Worm (Caenorhabditis elegans): ENCODE results near the gene F35A5.1.

Gene F35A5.1

DNA sequence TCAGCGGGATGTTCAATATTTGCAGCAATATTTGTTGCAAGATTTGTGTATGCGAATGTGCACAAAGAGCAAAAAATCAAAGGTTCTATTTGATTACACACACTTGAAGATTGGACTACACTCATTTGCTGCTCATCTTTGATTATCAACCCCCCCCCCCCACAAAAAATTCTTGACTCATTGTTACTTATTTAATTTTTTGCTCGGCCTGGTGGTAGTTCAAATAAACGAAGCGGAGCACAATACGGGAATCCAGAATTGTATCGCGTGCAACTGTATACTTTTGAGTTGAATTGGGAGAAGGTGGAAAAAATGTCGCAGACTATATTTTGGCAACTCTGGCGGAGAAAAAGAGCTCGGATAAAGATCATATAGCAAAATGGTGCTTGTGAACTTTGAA lies 11.6 kb upstream of the F35A5.1 start, which contains the start of gene F35A5.5:
TSS of gene F35A5.5 (minus strand) at position 101 of the 400 bp plus-strand sequence.
- TF ChIP-seq ztf-23 (GFP tag; IDR thresholded peaks at IDR 0.05) (no peak), klf-2 (GFP tag; conservative IDR thresholded peaks at IDR 0.05) (no peak), tab-1 (GFP tag; IDR thresholded peaks at IDR 0.05) (no peak), ztf-29 (GFP tag; IDR thresholded peaks at IDR 0.05) (no peak)

DNA sequence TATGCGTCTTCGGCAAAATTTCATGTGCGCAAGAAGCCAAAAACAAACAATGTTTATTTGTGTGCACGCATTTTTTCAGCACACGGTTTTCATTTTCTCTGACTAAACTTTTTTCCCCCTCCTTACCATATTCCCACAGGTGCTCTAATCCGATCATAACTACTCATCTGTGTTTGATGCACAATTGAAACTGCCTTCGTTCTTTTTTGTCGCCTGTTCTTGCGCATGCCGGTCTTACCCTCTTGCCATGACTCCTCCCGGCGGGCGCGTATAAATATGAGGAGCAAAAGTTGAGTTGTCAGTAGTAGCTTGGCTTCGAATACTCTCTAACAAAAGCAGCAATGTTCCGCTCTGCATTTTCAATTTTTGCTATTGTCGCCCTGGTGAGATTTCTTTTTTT lies 9.4 kb upstream of the F35A5.1 start, which contains the start of gene abu-10:
TSS of gene abu-10 (plus strand) at position 301 of the 400 bp plus-strand sequence.
- no peak for TF ChIP-seq T22C8.4 (GFP tag; IDR thresholded peaks at IDR 0.05)
- TF ChIP-seq klf-2 (GFP tag; conservative IDR thresholded peaks at IDR 0.05) = no peak

DNA sequence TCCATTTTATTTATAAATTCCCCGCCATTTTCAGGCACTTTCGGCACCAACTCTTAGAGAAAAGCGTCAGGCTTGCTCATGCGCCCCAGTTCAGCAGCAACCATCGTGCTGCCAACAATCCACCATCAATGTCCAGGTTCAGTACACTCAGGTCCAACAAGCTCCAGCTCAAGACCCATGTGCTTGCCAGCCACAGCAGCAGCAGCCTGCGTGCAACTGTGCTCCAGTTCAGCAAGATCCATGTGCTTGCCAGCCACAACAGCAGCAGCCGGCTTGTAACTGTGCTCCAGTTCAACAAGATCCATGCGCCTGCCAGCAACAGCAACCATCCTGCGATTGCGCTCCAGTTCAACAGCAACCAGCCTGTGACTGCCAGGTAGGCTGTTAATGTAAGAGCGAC lies 9.0 kb upstream of the F35A5.1 start:
- TF ChIP-seq klf-2 (GFP tag; conservative IDR thresholded peaks at IDR 0.05) (no peak), ztf-23 (GFP tag; IDR thresholded peaks at IDR 0.05) (no peak), ref-1 (GFP tag; conservative IDR thresholded peaks at IDR 0.05) (no peak), med-1 (GFP tag; optimal IDR thresholded peaks at IDR 0.05; ENCODE audit: insufficient read depth) (no peak), T22C8.4 (GFP tag; IDR thresholded peaks at IDR 0.05) (no peak)

DNA sequence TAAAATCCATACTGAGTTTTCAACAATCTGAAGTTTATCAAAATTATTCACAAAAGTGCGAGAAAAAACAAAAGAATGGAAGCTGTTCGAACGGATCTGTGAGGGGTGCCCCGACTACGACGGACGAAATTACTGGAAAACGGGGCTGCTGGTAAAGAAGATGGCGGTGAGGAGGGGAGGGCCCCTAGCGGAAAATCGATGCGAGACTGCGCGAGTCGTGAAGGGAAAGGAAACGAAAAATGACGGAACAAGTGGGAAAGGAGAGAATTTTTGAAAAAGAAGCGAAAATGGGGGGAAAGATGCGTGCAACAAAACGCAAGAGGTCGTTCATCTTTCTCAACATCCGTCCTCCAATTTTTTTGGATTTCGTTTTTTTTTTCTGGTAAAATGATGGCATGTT lies 4.5 kb upstream of the F35A5.1 start:
- TF ChIP-seq flt-1 (GFP tag; IDR thresholded peaks at IDR 0.05) (no peak), T22C8.4 (GFP tag; IDR thresholded peaks at IDR 0.05) (peak; percentile 48), ztf-23 (GFP tag; IDR thresholded peaks at IDR 0.05) (no peak), ref-1 (GFP tag; conservative IDR thresholded peaks at IDR 0.05) (no peak)

DNA sequence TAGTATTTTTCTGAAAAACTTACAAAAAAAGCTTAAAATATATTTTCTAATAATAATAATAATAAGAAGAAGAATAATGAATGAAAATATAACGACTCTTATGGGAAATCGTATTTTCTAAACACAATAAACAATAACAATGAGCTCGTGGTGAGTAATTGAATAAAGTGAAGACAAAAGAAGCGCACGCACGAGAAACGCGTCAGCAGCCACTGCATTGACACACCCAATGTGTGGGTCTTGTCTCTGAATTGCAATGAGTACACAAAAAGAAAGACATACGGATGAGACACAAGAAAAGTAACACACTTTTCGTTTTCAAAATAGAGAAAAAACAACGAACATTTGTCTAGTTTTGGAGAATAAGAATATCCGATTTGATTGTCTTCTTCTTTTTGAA lies 4.0 kb upstream of the F35A5.1 start, which contains the start of gene F35A5.8:
TSS of gene F35A5.8 (minus strand) at position 151 of the 400 bp plus-strand sequence.
- no peak for TF ChIP-seq T22C8.4 (GFP tag; IDR thresholded peaks at IDR 0.05)
- TF ChIP-seq klf-2 (GFP tag; conservative IDR thresholded peaks at IDR 0.05) = no peak
- peak; percentile 43 for TF ChIP-seq cog-1 (tag; optimal IDR thresholded peaks at IDR 0.05)
- TF ChIP-seq med-1 (GFP tag; optimal IDR thresholded peaks at IDR 0.05; ENCODE audit: insufficient read depth) = no peak
- 0 out of 2 replicates have a peak, but pooled peaks have one; percentile 49 for TF ChIP-seq ztf-23 (GFP tag; IDR thresholded peaks at IDR 0.05)
- peak; percentile 71 for TF ChIP-seq flt-1 (GFP tag; IDR thresholded peaks at IDR 0.05)
- TF ChIP-seq ztf-29 (GFP tag; IDR thresholded peaks at IDR 0.05) = no peak
- no peak for TF ChIP-seq tab-1 (GFP tag; IDR thresholded peaks at IDR 0.05)
- TF ChIP-seq ref-1 (GFP tag; conservative IDR thresholded peaks at IDR 0.05) = no peak

DNA sequence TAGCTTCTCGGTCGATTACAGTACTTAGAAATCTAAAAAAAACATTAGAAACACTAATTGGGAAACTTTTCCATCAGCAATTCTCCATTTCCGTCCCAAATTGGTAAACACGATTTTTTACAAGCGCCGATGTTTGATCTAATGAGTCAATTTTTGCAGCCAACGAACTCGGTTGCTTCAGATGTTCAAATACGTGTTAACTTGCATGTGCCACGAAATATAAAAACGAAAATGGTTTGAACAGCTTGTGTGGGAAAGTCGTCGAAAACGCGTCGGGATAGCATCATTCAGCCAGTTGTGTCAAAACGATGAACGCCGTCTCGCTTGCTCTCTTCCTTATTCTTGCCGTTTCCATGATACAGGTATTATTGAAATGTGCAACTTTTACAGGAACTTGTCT lies 2.4 kb upstream of the F35A5.1 start, which contains the start of gene F35A5.2:
TSS of gene F35A5.2 (plus strand) at position 301 of the 400 bp plus-strand sequence.
- TF ChIP-seq ztf-29 (GFP tag; IDR thresholded peaks at IDR 0.05) = no peak

DNA sequence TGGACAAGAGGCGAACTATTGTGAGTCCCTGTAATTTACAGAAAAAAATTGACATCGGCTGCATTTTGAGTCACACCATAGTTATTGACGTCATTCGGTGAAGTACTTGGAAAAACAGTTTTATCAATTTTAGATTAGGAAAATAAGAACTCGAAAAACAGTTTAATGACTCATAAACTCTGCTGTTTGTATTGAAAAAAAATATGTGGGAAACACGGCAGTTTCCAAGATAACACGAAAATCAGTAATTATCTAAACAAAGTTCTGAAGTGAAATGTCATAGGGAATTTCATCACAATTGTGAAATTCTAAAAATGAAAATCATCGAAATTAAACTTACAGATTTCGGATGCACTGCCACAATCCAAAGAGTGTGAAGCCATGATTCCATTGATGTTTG lies 7.6 kb downstream of the F35A5.1 start:
- TF ChIP-seq klf-2 (GFP tag; conservative IDR thresholded peaks at IDR 0.05) = no peak
- no peak for TF ChIP-seq cog-1 (tag; optimal IDR thresholded peaks at IDR 0.05)
- TF ChIP-seq tab-1 (GFP tag; IDR thresholded peaks at IDR 0.05) = no peak
- TF ChIP-seq ref-1 (GFP tag; conservative IDR thresholded peaks at IDR 0.05) = no peak
- TF ChIP-seq T22C8.4 (GFP tag; IDR thresholded peaks at IDR 0.05) = no peak
- no peak for TF ChIP-seq flt-1 (GFP tag; IDR thresholded peaks at IDR 0.05)
- no peak for TF ChIP-seq ztf-23 (GFP tag; IDR thresholded peaks at IDR 0.05)
- TF ChIP-seq ztf-29 (GFP tag; IDR thresholded peaks at IDR 0.05) = no peak
- no peak for TF ChIP-seq med-1 (GFP tag; optimal IDR thresholded peaks at IDR 0.05; ENCODE audit: insufficient read depth)

DNA sequence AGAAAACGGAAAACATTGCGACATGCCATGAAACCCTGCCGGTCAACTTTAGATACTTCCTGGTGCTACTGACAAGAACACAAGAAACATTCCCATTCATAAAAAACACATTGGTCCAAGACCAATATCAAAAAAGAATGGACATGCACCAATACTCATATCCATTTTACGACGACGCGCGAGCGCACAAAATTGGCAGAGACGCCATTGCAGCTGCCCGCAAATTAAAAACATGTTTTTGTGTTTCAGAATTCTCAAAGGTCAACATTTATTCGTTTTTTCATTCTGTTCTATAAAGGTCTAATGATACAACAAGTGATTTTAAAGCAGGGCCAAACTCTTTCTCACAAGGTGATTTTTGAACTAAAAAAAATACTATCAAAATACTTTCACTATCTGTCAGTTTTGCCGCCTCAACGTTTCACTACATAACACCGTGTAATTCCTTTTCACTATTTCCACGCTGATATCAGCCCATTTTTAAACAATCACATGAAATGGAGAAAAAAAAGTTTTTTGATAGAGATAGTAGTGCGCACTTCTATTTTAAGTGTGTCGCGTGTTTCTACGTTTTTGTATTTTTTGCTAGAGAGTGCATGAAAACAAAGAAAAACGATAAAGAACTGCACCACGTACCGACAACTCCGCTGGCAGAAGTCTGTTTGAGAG lies 11.7 kb downstream of the F35A5.1 start:
- TF ChIP-seq klf-2 (GFP tag; conservative IDR thresholded peaks at IDR 0.05) (no peak), cog-1 (tag; optimal IDR thresholded peaks at IDR 0.05) (no peak), ref-1 (GFP tag; conservative IDR thresholded peaks at IDR 0.05) (no peak), flt-1 (GFP tag; IDR thresholded peaks at IDR 0.05) (no peak), med-1 (GFP tag; optimal IDR thresholded peaks at IDR 0.05; ENCODE audit: insufficient read depth) (no peak)

DNA sequence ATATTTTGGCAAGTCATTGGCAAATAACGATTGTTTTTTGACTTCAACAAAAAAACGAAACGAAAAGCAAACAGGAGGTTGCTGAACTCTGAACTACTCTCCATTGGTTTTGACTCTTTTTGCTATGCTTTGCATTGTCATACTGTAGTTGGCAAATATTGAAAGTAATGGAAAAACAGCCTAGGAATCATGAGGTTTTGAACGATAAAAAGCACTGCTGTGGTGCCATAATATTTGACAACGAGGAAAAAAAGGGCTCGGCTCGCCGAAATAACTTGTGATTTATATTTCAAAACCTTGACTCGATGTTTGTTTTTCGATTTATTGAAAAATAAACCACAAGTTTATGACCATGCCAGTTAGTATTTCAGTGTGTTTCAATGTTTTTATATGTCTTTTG lies 12.4 kb downstream of the F35A5.1 start:
- TF ChIP-seq ztf-23 (GFP tag; IDR thresholded peaks at IDR 0.05) (no peak), tab-1 (GFP tag; IDR thresholded peaks at IDR 0.05) (no peak), T22C8.4 (GFP tag; IDR thresholded peaks at IDR 0.05) (no peak), klf-2 (GFP tag; conservative IDR thresholded peaks at IDR 0.05) (no peak), ztf-29 (GFP tag; IDR thresholded peaks at IDR 0.05) (no peak), ref-1 (GFP tag; conservative IDR thresholded peaks at IDR 0.05) (no peak), flt-1 (GFP tag; IDR thresholded peaks at IDR 0.05) (no peak), med-1 (GFP tag; optimal IDR thresholded peaks at IDR 0.05; ENCODE audit: insufficient read depth) (no peak), cog-1 (tag; optimal IDR thresholded peaks at IDR 0.05) (no peak)

DNA sequence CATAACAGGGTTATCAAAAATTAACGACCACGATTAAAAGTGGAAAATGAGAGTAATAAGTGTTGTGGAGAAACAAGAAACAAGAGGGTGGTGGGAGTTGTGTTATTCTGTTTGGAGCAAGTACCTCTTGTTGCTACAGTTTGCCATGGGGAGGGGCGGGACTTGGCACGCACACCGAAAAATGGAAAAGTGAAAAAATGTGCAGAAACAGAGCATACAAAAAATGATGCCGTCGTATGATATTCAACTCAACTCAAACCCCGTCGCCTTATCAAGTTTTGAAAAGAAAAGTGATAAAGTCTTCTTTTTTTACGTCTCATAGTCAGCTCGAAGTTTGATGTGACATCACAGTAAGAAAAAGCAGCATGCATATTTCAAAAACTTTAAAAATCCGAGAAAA lies 13.4 kb downstream of the F35A5.1 start:
- no peak for TF ChIP-seq cog-1 (tag; optimal IDR thresholded peaks at IDR 0.05)
- no peak for TF ChIP-seq tab-1 (GFP tag; IDR thresholded peaks at IDR 0.05)
- TF ChIP-seq ztf-23 (GFP tag; IDR thresholded peaks at IDR 0.05) = no peak
- TF ChIP-seq med-1 (GFP tag; optimal IDR thresholded peaks at IDR 0.05; ENCODE audit: insufficient read depth) = no peak
- TF ChIP-seq ztf-29 (GFP tag; IDR thresholded peaks at IDR 0.05) = no peak
- TF ChIP-seq ref-1 (GFP tag; conservative IDR thresholded peaks at IDR 0.05) = no peak
- TF ChIP-seq klf-2 (GFP tag; conservative IDR thresholded peaks at IDR 0.05) = no peak
- TF ChIP-seq T22C8.4 (GFP tag; IDR thresholded peaks at IDR 0.05) = no peak
- TF ChIP-seq flt-1 (GFP tag; IDR thresholded peaks at IDR 0.05) = no peak

DNA sequence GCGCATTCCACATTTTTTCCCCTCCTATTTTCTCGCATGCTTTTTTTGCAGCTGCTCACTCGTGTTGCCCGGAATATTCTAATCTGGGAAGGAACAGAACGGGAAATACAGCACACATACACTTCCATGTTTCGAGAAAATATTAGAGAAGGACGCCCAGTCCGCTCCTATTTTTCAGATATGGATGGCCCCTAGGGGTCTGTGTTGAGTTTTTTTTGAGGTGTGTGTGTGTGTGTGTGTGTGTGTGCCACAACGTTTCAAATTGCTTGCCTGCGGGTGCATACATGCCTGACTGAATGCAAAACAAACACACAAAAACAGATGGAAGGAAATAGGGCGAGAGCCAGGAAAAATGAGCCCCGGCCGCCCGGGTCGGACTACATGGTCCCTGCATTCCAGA lies 14.3 kb downstream of the F35A5.1 start:
- no peak for TF ChIP-seq T22C8.4 (GFP tag; IDR thresholded peaks at IDR 0.05)
- no peak for TF ChIP-seq tab-1 (GFP tag; IDR thresholded peaks at IDR 0.05)
- no peak for TF ChIP-seq ref-1 (GFP tag; conservative IDR thresholded peaks at IDR 0.05)
- no peak for TF ChIP-seq med-1 (GFP tag; optimal IDR thresholded peaks at IDR 0.05; ENCODE audit: insufficient read depth)
- TF ChIP-seq cog-1 (tag; optimal IDR thresholded peaks at IDR 0.05) = no peak
- no peak for TF ChIP-seq ztf-23 (GFP tag; IDR thresholded peaks at IDR 0.05)
- no peak for TF ChIP-seq klf-2 (GFP tag; conservative IDR thresholded peaks at IDR 0.05)
- no peak for TF ChIP-seq ztf-29 (GFP tag; IDR thresholded peaks at IDR 0.05)
- TF ChIP-seq flt-1 (GFP tag; IDR thresholded peaks at IDR 0.05) = no peak

All from whole organism, midembryonic.